Worm (Caenorhabditis elegans) whole organism, mixed stage, embryonic: ENCODE data around the gene dyrb-1.

Experiments
- elt-3 ChIP-seq: fragments of 150-350 bp; optimal IDR thresholded peaks from 2 replicates; lab custom pipeline; 2014; ENCODE audit warnings: missing biosample characterization, missing genetic modification characterization
- nhr-237 ChIP-seq: fragments of 150-350 bp; optimal IDR thresholded peaks from 2 replicates; lab custom pipeline; 2014; ENCODE audit warnings: missing biosample characterization, missing genetic modification characterization
- unc-39 ChIP-seq: fragments of 150-350 bp; optimal IDR thresholded peaks from 2 replicates; lab custom pipeline; 2014; ENCODE audit warnings: missing biosample characterization, missing genetic modification characterization

- TF ChIP-seq elt-3 (no peak), unc-39 (tag; lab: Kevin White, UChicago) (no peak), nhr-237 (tag; lab: Kevin White, UChicago) (no peak)
Measured at ce11 chrII:9124353-9124752, 17.4 kb upstream of the dyrb-1 start.
